Fruit fly (Drosophila melanogaster): ENCODE data around the gene CG31689.

CG31689 gene

DNA sequence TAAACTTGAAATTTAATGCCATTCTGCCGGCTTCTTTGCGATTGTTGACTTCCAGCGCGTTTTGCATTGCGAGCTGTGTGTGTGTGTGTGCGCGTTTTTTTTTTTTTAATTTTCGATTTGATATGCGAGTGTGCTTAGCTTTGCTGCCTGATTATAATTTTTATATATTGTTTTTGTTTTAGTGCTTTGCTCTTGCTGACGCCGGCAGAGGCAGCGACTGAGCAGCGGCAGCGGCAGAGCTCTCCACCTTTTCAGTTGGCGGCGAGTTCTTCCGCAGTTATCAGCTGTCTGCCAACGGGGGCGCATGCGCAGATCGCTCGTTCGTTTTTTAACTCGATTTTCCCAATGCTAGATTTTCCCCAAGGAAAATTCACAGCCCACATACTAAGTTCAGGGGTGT lies 10.1 kb downstream of the CG31689 start:
- no peak for TF ChIP-seq CG17801 (GFP tag; optimal IDR thresholded peaks at IDR 0.05; ENCODE audit: partially characterized antibody)

DNA sequence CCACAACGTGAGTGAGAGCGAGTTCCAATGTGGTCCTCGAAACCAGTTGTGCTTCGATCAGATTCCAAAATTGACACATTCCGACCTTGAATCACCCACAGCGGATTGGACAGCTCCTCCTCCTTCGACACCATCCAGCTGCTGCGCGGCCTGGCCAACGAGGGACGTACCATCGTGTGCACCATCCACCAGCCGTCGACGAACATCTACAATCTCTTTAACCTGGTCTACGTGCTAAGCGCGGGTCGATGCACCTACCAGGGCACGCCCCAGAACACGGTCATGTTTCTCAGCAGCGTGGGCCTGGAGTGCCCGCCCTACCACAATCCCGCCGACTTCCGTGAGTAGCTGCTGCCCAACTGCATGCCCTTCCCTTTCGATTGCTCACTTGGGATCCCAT lies 12.1 kb downstream of the CG31689 start:
- TF ChIP-seq CG17801 (GFP tag; optimal IDR thresholded peaks at IDR 0.05; ENCODE audit: partially characterized antibody), result no peak

dm6 chr2L:2739820-2740230 lies 14.4 kb downstream of the CG31689 start, which contains the start of gene Hrs:
TSS of gene Hrs (plus strand) at chr2L:2739986.
- TF ChIP-seq CG17801 (GFP tag; optimal IDR thresholded peaks at IDR 0.05; ENCODE audit: partially characterized antibody), result peak; percentile 35

- no peak for TF ChIP-seq CG17801 (GFP tag; optimal IDR thresholded peaks at IDR 0.05; ENCODE audit: partially characterized antibody)
Measured at dm6 chr2L:2744852-2745251, 19.4 kb downstream of the CG31689 start, which contains the start of the genes CG9961 and Cwc25. TSS of gene CG9961 (minus strand) at chr2L:2744934. TSS of gene Cwc25 (plus strand) at chr2L:2745098.

dm6 chr2L:2748480-2749143 lies 23.1 kb downstream of the CG31689 start:
- peak; percentile 95 for TF ChIP-seq CG17801 (GFP tag; optimal IDR thresholded peaks at IDR 0.05; ENCODE audit: partially characterized antibody)

DNA sequence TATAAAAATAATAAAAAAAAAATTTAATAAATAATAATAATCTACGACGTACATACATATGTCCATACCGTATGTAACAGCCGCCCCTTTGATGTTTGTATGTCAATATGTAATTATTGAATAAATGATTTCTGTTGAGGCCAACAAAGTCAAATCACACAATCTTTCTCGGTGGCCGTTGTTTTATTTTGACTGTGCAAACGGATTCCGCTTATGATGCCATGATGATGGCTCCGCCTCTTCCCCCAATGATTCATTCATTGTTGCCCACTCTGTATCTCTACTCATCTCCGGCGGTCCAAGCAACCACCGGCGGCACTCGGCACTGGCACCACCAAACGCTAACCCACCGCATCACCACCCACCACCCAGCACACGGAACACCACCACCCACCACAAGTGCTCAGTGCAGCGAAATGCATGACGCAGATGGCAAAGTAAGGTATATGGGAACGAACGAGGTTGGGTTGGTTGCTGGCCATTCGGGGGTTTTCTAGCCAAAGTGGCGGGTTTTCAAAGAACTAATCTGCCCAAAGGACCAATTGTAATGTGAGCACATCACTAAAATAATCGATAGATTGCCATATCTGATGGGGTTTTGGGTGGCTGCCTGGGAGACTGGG lies 23.8 kb downstream of the CG31689 start:
- peak; percentile 10 for TF ChIP-seq CG17801 (GFP tag; optimal IDR thresholded peaks at IDR 0.05; ENCODE audit: partially characterized antibody)

- peak; percentile 27 for TF ChIP-seq CG17801 (GFP tag; optimal IDR thresholded peaks at IDR 0.05; ENCODE audit: partially characterized antibody)
Measured at dm6 chr2L:2750337-2751084, 25.0 kb downstream of the CG31689 start.

- TF ChIP-seq CG17801 (GFP tag; optimal IDR thresholded peaks at IDR 0.05; ENCODE audit: partially characterized antibody), result no peak
Measured at dm6 chr2L:2751085-2751710, 25.7 kb downstream of the CG31689 start.

DNA sequence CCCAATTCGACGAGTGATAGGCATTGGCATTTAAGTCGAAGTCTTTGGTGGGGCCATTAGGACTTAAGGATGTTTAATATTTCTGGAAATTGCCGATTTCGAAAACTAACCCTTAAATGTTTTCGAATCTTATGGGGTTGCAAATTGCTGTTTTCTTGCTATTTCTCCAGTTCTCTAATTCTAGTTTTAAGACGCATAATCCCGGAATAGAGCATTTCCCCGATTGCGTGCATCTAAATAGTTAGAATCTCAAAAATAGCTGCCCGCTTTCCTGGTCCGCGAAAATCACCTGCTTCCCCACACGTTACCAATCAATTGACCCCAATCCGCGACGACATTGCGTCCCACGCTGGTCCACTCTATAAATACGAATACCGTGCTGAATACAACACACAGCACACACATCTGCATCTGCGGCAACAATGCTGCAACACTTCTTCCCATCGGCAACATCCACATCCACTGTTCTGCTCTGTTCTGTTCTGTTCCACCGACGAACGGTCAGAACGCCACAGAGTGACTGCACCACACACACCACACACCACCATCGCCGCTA lies 26.5 kb downstream of the CG31689 start, which contains the start of gene Bacc:
Gene Bacc (plus strand): TSS at position 542 of the 556 bp plus-strand sequence.
- TF ChIP-seq CG17801 (GFP tag; optimal IDR thresholded peaks at IDR 0.05; ENCODE audit: partially characterized antibody), result peak; percentile 89

DNA sequence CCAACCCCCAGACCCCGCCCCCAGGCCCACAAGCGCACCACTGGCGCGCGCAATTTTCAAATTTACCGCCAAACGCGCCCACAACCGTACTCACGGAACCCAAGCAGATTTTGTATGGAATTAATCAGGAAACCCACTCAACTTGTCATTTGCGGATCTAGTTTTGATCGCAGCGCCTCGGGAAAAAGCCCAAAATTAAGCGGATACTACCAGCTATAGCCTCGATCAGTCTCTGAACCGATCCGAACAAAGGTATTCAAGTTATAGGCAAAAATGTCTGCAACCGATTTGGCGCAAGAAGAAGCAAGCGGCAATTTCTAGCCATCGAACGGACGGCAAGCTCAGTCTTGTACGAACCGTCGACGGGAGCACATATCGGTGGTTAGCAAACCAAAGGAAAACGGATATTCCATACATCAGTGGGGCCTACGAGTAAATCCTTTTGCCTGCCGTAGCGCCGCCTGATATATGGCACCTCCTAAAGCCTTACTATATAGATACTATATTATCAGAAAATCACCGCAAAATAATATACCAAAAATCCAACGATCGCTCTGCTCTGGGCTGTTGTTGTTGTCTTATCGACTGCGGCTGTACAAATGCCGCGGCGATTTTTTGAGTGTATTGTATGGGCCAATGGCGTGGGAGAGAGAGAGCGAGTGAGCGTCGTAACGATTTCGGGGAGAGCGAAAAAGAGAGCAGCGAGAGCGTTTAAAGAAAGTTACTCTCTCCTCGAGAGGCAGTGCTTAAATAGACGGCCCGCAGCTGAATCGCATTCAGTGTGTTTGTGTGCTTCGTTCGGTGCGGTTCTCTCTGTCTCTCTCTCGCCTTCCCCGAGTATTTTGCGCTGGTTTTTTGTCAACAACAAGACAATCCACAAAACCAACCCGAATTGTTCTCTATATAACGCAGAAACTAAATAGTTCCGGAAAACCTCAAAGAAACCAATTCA lies 27.3 kb downstream of the CG31689 start, which contains the start of gene Pgk:
Gene Pgk (minus strand): TSS at position 609 of the 952 bp plus-strand sequence.
- peak; percentile 75 for TF ChIP-seq CG17801 (GFP tag; optimal IDR thresholded peaks at IDR 0.05; ENCODE audit: partially characterized antibody)

dm6 chr2L:2753789-2754436 lies 28.4 kb downstream of the CG31689 start:
- no peak for TF ChIP-seq CG17801 (GFP tag; optimal IDR thresholded peaks at IDR 0.05; ENCODE audit: partially characterized antibody)

DNA sequence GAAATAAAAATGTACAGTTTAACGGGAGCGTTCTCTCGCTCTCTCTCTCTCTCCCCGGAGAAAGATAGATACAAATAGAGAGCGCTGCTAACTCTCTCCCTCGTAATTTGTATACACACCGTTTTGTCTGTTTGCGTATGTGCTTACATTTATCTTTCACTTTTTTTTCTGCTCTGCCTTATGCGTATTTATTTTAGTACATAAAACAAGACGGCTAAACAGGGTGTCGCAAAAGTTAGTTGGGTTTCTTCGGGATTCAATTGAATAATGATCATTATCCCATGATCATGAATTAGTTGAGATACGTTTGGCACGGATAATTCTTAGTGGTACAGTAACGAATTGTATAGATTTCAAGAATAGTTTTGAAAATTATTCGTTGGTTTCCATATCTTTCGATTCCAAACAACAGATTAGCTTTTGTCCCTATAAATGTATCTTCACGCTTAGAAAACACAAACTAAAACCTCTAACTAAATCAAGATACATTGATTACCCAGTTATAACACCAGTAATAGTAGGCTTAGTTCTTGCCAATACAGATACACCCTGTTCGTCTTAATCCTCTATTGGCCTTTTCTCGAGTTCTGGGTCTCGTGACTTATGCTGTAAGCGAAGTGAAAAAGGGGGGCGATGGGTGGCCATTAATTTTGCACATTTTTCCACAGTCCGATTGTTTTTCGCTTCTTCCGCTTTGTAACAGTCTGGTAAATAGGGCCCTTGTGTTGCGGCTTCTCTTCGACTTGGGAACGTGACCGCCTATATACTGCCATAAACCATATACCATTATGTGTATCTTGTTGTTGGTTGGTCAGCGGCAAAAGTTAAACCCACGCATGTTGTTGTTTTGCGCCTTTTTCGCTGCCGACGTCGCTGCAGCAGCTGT lies 29.2 kb downstream of the CG31689 start:
- peak; percentile 75 for TF ChIP-seq CG17801 (GFP tag; optimal IDR thresholded peaks at IDR 0.05; ENCODE audit: partially characterized antibody)

Data from ovary, adult (tissue).